Fruit fly (Drosophila melanogaster) whole organism, prepupa: ENCODE results near the gene ab.

Experiments
- Blimp-1 ChIP-seq: fragments of 200-800 bp; sonication (Bioruptor generic); optimal IDR thresholded peaks from 3 replicates; lab custom pipeline; 2017; ENCODE audit warnings: missing biosample characterization, missing genetic modification characterization, mild to moderate bottlenecking, moderate library complexity, missing genetic modification reagents
- Hr39 ChIP-seq: fragments of 200-800 bp; sonication (Bioruptor generic); optimal IDR thresholded peaks from 2 replicates; lab custom pipeline; 2016; ENCODE audit warnings: missing biosample characterization, missing genetic modification characterization
- Sox102F ChIP-seq: fragments of 200-800 bp; sonication (Bioruptor generic); optimal IDR thresholded peaks from 2 replicates; lab custom pipeline; 2016; ENCODE audit warnings: missing biosample characterization, mild to moderate bottlenecking, missing genetic modification characterization
- fd59A ChIP-seq: fragments of 200-800 bp; sonication (Bioruptor generic); optimal IDR thresholded peaks from 2 replicates; lab custom pipeline; 2017; ENCODE audit warnings: missing biosample characterization, mild to moderate bottlenecking, missing genetic modification characterization, missing genetic modification reagents
- fd85E ChIP-seq: fragments of 200-800 bp; sonication (Bioruptor generic); optimal IDR thresholded peaks from 3 replicates; lab custom pipeline; 2016; ENCODE audit warnings: missing biosample characterization, missing genetic modification characterization

DNA sequence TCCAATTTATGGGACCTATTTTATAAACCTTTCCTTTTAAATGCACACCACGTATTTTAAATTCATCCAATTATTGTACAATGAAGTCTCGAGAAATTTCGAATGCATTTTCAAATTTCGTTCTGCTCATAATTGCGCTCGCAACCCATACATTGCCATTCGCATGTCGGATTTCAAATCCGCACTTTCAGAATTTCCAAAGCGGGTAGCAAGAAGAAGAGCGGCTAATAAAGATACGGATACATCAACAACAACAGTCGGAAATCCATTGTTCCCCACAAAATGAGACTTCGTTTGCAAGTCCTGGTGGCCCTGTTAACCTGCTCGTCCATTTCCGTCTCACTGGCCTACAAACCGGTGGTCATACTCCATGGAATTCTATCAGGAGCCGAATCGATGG lies 69.6 kb downstream of the ab start, which contains the start of gene Ppt2:
- TF ChIP-seq Hr39 (GFP tag; lab: Kevin White, UChicago) (no peak), Sox102F (GFP tag; lab: Kevin White, UChicago) (no peak), fd85E (GFP tag; lab: Kevin White, UChicago) (no peak), Blimp-1 (GFP tag; lab: Kevin White, UChicago) (no peak), fd59A (no peak)
